Worm (Caenorhabditis elegans): ENCODE data around the gene ubl-1.

ubl-1 gene

ce11 chrIII:3091572-3091971 lies 23.5 kb downstream of the ubl-1 start, which contains the start of gene ccep-135:
ccep-135 (plus strand) TSS chrIII:3091872.
- TF ChIP-seq nhr-41 (GFP tag; IDR thresholded peaks at IDR 0.05) (no peak), Y105C5A.15 (GFP tag; IDR thresholded peaks at IDR 0.05) (no peak), hlh-30 (tag; optimal IDR thresholded peaks at IDR 0.05; ENCODE audit: insufficient read depth) (no peak)

- no peak for TF ChIP-seq mep-1 (tag; optimal IDR thresholded peaks at IDR 0.05)
- no peak for TF ChIP-seq ztf-7 (tag; optimal IDR thresholded peaks at IDR 0.05)
- TF ChIP-seq egl-43 (GFP tag; IDR thresholded peaks at IDR 0.05) = no peak
- TF ChIP-seq dmd-9 (GFP tag; IDR thresholded peaks at IDR 0.05) = no peak
- no peak for TF ChIP-seq zip-2 (tag; optimal IDR thresholded peaks at IDR 0.05)
- no peak for TF ChIP-seq F26F4.8 (GFP tag; conservative IDR thresholded peaks at IDR 0.05)
- TF ChIP-seq nhr-28 (tag; optimal IDR thresholded peaks at IDR 0.05) = no peak
These were observed 26.6 kb downstream of the ubl-1 start for ce11 chrIII:3094694-3095093.

ce11 chrIII:3096091-3096490 lies 28.0 kb downstream of the ubl-1 start:
- TF ChIP-seq arid-1 (GFP tag; conservative IDR thresholded peaks at IDR 0.05) = no peak
- no peak for TF ChIP-seq aha-1 (tag)
- peak in 1 of 2 experiments; percentile 25 for TF ChIP-seq lsy-2 (tag; optimal IDR thresholded peaks at IDR 0.05)
- TF ChIP-seq lin-15B (tag; optimal IDR thresholded peaks at IDR 0.05) = no peak
- TF ChIP-seq egl-43 (GFP tag; IDR thresholded peaks at IDR 0.05) = no peak
- no peak for TF ChIP-seq mxl-2 (GFP tag; conservative IDR thresholded peaks at IDR 0.05)
- TF ChIP-seq mdl-1 (tag; optimal IDR thresholded peaks at IDR 0.05) = no peak
- no peak for TF ChIP-seq hlh-30 (tag; optimal IDR thresholded peaks at IDR 0.05; ENCODE audit: insufficient read depth)
- peak; percentile 56 for TF ChIP-seq fkh-10 (GFP tag; optimal IDR thresholded peaks at IDR 0.05)
- TF ChIP-seq F37D6.2 (tag; optimal IDR thresholded peaks at IDR 0.05) = no peak
- TF ChIP-seq php-3 (GFP tag; IDR thresholded peaks at IDR 0.05) = no peak
- TF ChIP-seq unc-62 (GFP tag; optimal IDR thresholded peaks at IDR 0.05 in 1 of 2) = peak in 1 of 2 experiments; percentile 89
- no peak for TF ChIP-seq unc-62 (tag; optimal IDR thresholded peaks at IDR 0.05)

- no peak for TF ChIP-seq ama-1 (optimal IDR thresholded peaks at IDR 0.05)
- TF ChIP-seq Y5F2A.4 (GFP tag; optimal IDR thresholded peaks at IDR 0.05) = no peak
- no peak for TF ChIP-seq hmg-1.1 (GFP tag; IDR thresholded peaks at IDR 0.05)
- 0 out of 2 replicates have a peak, but pooled peaks have one; percentile 32 for TF ChIP-seq lin-38 (GFP tag; IDR thresholded peaks at IDR 0.05)
- no peak for TF ChIP-seq D1046.2 (GFP tag; IDR thresholded peaks at IDR 0.05)
- no peak for TF ChIP-seq rbr-2 (tag; optimal IDR thresholded peaks at IDR 0.05)
- TF ChIP-seq zip-11 (GFP tag; IDR thresholded peaks at IDR 0.05) = no peak
- TF ChIP-seq egl-27 (tag; optimal IDR thresholded peaks at IDR 0.05) = no peak
- no peak for TF ChIP-seq mxl-3 (GFP tag; optimal IDR thresholded peaks at IDR 0.05)
- TF ChIP-seq T26A8.4 (GFP tag; IDR thresholded peaks at IDR 0.05) = no peak
- TF ChIP-seq dmd-6 (GFP tag; IDR thresholded peaks at IDR 0.05) = no peak
- TF ChIP-seq mdl-1 (tag; optimal IDR thresholded peaks at IDR 0.05) = no peak
- TF ChIP-seq nhr-111 (GFP tag; optimal IDR thresholded peaks at IDR 0.05) = no peak
- peak; percentile 72 for TF ChIP-seq aha-1 (tag)
These were observed 31.3 kb downstream of the ubl-1 start for ce11 chrIII:3099407-3099806.

- TF ChIP-seq ctbp-1 (GFP tag; IDR thresholded peaks at IDR 0.05) = no peak
- peak; percentile 92 for TF ChIP-seq ceh-28 (tag; optimal IDR thresholded peaks at IDR 0.05)
- TF ChIP-seq zip-2 (tag; optimal IDR thresholded peaks at IDR 0.05) = no peak
- TF ChIP-seq nhr-42 (GFP tag; IDR thresholded peaks at IDR 0.05) = no peak
These were observed 32.0 kb downstream of the ubl-1 start for ce11 chrIII:3100124-3100523.

All from whole organism, L4 larva.